Worm (Caenorhabditis elegans): ENCODE data around the gene pam-1.
A peak's percentile ranks its signal among the peaks of the same experiment; 100 is the strongest.

Gene pam-1

ce11 chrIV:7552100-7552499 is 1.5 kb upstream of the pam-1 start:
- TF ChIP-seq nhr-28 (tag; optimal IDR thresholded peaks at IDR 0.05) = no peak
- TF ChIP-seq daf-12 (tag; optimal IDR thresholded peaks at IDR 0.05) = no peak
- no peak for TF ChIP-seq nhr-11 (tag; optimal IDR thresholded peaks at IDR 0.05)
- no peak for TF ChIP-seq ama-1 (optimal IDR thresholded peaks at IDR 0.05)
- no peak for TF ChIP-seq pha-4 (tag; optimal IDR thresholded peaks at IDR 0.05)
- TF ChIP-seq mdl-1 (tag; optimal IDR thresholded peaks at IDR 0.05) = no peak
- no peak for TF ChIP-seq aly-2 (tag; optimal IDR thresholded peaks at IDR 0.05)
- TF ChIP-seq ztf-4 (tag; optimal IDR thresholded peaks at IDR 0.05) = no peak
- TF ChIP-seq ceh-28 (tag; optimal IDR thresholded peaks at IDR 0.05) = no peak
- no peak for TF ChIP-seq nfya-1 (tag; optimal IDR thresholded peaks at IDR 0.05; ENCODE audit: insufficient read depth)
- TF ChIP-seq skn-1 (tag; optimal IDR thresholded peaks at IDR 0.05) = no peak
- TF ChIP-seq nhr-23 (tag; optimal IDR thresholded peaks at IDR 0.05) = no peak

ce11 chrIV:7551254-7551653 is 642 bp upstream of the pam-1 start:
- peak; percentile 38 for TF ChIP-seq nhr-43 (tag; optimal IDR thresholded peaks at IDR 0.05; ENCODE audit: poor library complexity, severe bottlenecking)
- TF ChIP-seq hmg-11 (tag; optimal IDR thresholded peaks at IDR 0.05) = no peak
- TF ChIP-seq zag-1 (tag; optimal IDR thresholded peaks at IDR 0.05) = no peak
- no peak for TF ChIP-seq ztf-4 (tag; optimal IDR thresholded peaks at IDR 0.05)
- TF ChIP-seq elt-2 (tag; optimal IDR thresholded peaks at IDR 0.05) = peak; percentile 9
- TF ChIP-seq ama-1 (optimal IDR thresholded peaks at IDR 0.05) = no peak
- TF ChIP-seq ztf-11 (tag; optimal IDR thresholded peaks at IDR 0.05) = no peak

ce11 chrIV:7549844-7550243 is 768 bp downstream of the pam-1 start:
- TF ChIP-seq nhr-237 (tag; optimal IDR thresholded peaks at IDR 0.05) = no peak
- peak; percentile 66 for TF ChIP-seq lin-15B (tag; optimal IDR thresholded peaks at IDR 0.05)
- peak; percentile 71 for TF ChIP-seq skn-1 (tag; optimal IDR thresholded peaks at IDR 0.05)
- no peak for TF ChIP-seq ztf-4 (tag; optimal IDR thresholded peaks at IDR 0.05)
- TF ChIP-seq ZK546.5 (tag; optimal IDR thresholded peaks at IDR 0.05) = no peak
- peak; percentile 57 for TF ChIP-seq nfya-1 (tag; optimal IDR thresholded peaks at IDR 0.05; ENCODE audit: insufficient read depth)
- TF ChIP-seq lin-39 (tag; optimal IDR thresholded peaks at IDR 0.05) = peak; percentile 54
- TF ChIP-seq pqm-1 (tag; optimal IDR thresholded peaks at IDR 0.05) = peak; percentile 68
- TF ChIP-seq elt-2 (tag; optimal IDR thresholded peaks at IDR 0.05) = peak; percentile 70
- no peak for TF ChIP-seq lsy-12 (tag; optimal IDR thresholded peaks at IDR 0.05)
- TF ChIP-seq nhr-23 (tag; optimal IDR thresholded peaks at IDR 0.05) = peak; percentile 27
- TF ChIP-seq egl-27 (tag; optimal IDR thresholded peaks at IDR 0.05) = peak; percentile 47
- no peak for TF ChIP-seq ceh-16 (tag; optimal IDR thresholded peaks at IDR 0.05)
- TF ChIP-seq fos-1 (tag; optimal IDR thresholded peaks at IDR 0.05) = no peak
- TF ChIP-seq ceh-9 (tag; optimal IDR thresholded peaks at IDR 0.05) = no peak
- TF ChIP-seq tbx-2 (tag; optimal IDR thresholded peaks at IDR 0.05) = no peak
- TF ChIP-seq pha-4 (tag; optimal IDR thresholded peaks at IDR 0.05) = peak; percentile 54
- no peak for TF ChIP-seq nhr-11 (tag; optimal IDR thresholded peaks at IDR 0.05)

ce11 chrIV:7547843-7548578 is 2.6 kb downstream of the pam-1 start, which contains the start of the genes cdd-2 and oef-1:
TSS of gene cdd-2 (minus strand) at chrIV:7547893.
TSS of gene oef-1 (plus strand) at chrIV:7548417.
- TF ChIP-seq lin-15B (tag; optimal IDR thresholded peaks at IDR 0.05) = no peak
- no peak for TF ChIP-seq elt-1 (tag; optimal IDR thresholded peaks at IDR 0.05)
- no peak for TF ChIP-seq lsy-12 (tag; optimal IDR thresholded peaks at IDR 0.05)
- TF ChIP-seq mml-1 (tag; optimal IDR thresholded peaks at IDR 0.05) = no peak
- TF ChIP-seq nfya-1 (tag; optimal IDR thresholded peaks at IDR 0.05; ENCODE audit: insufficient read depth) = no peak
- TF ChIP-seq tbx-2 (tag; optimal IDR thresholded peaks at IDR 0.05) = no peak
- TF ChIP-seq fos-1 (tag; optimal IDR thresholded peaks at IDR 0.05) = no peak
- no peak for TF ChIP-seq nhr-76 (tag; optimal IDR thresholded peaks at IDR 0.05)
- TF ChIP-seq ceh-28 (tag; optimal IDR thresholded peaks at IDR 0.05) = no peak
- TF ChIP-seq nhr-77 (tag; optimal IDR thresholded peaks at IDR 0.05) = no peak
- TF ChIP-seq lin-39 (tag; optimal IDR thresholded peaks at IDR 0.05) = no peak

ce11 chrIV:7543662-7544061 is 7.0 kb downstream of the pam-1 start:
- no peak for TF ChIP-seq ztf-11 (tag; optimal IDR thresholded peaks at IDR 0.05)
- TF ChIP-seq nhr-11 (tag; optimal IDR thresholded peaks at IDR 0.05) = no peak
- TF ChIP-seq lin-39 (tag; optimal IDR thresholded peaks at IDR 0.05) = no peak
- no peak for TF ChIP-seq fkh-10 (GFP tag; optimal IDR thresholded peaks at IDR 0.05)
- no peak for TF ChIP-seq nhr-77 (tag; optimal IDR thresholded peaks at IDR 0.05)
- TF ChIP-seq egl-27 (tag; optimal IDR thresholded peaks at IDR 0.05) = no peak
- TF ChIP-seq nhr-67 (tag; optimal IDR thresholded peaks at IDR 0.05) = no peak
- no peak for TF ChIP-seq nhr-76 (tag; optimal IDR thresholded peaks at IDR 0.05)
